Fruit fly (Drosophila melanogaster) whole organism, embryonic: ENCODE measurements around the gene CG18135.

Experiments used
- Asciz ChIP-seq: fragments of 200-800 bp; sonication (Bioruptor generic); optimal IDR thresholded peaks from 2 replicates; lab custom pipeline; 2017; ENCODE audit warnings: missing biosample characterization, mild to moderate bottlenecking, missing genetic modification characterization, missing genetic modification reagents
- CG10267 ChIP-seq: fragments of 200-800 bp; sonication (Bioruptor generic); optimal IDR thresholded peaks from 2 replicates; lab custom pipeline; 2018; ENCODE audit warnings: missing biosample characterization, mild to moderate bottlenecking, missing genetic modification characterization, moderate library complexity
- CG11085 ChIP-seq: fragments of 200-800 bp; sonication (Bioruptor generic); IDR thresholded peaks from 2 replicates; pipeline ENCODE4 v1.3.6; 2022; ENCODE audit warnings: missing biosample characterization, missing genetic modification characterization
- CG11456 ChIP-seq: fragments of 200-800 bp; sonication (Bioruptor generic); IDR thresholded peaks from 3 replicates; pipeline ENCODE4 v1.3.6; 2022; ENCODE audit warnings: missing biosample characterization, missing genetic modification characterization
- CG11560 ChIP-seq: fragments of 200-800 bp; sonication (Bioruptor generic); IDR thresholded peaks from 3 replicates; pipeline ENCODE4 v1.3.6; 2022; ENCODE audit warnings: missing biosample characterization, missing genetic modification characterization
- CG11723 ChIP-seq: fragments of 200-800 bp; sonication (Bioruptor generic); optimal IDR thresholded peaks from 2 replicates; lab custom pipeline; 2017; ENCODE audit warnings: missing biosample characterization, mild to moderate bottlenecking, missing genetic modification characterization
- CG12391 ChIP-seq: fragments of 200-800 bp; sonication (Bioruptor generic); optimal IDR thresholded peaks from 3 replicates; lab custom pipeline; 2018; ENCODE audit warnings: missing biosample characterization, mild to moderate bottlenecking, missing genetic modification characterization, moderate library complexity
- CG15269 ChIP-seq: fragments of 200-800 bp; sonication (Bioruptor generic); optimal IDR thresholded peaks from 2 replicates; lab custom pipeline; 2018; ENCODE audit warnings: missing biosample characterization, mild to moderate bottlenecking, missing genetic modification characterization, moderate library complexity
- CG1529 ChIP-seq: fragments of 200-800 bp; sonication (Bioruptor generic); optimal IDR thresholded peaks from 3 replicates; lab custom pipeline; 2018; ENCODE audit warnings: missing biosample characterization, missing genetic modification characterization
- CG2116 ChIP-seq: fragments of 200-800 bp; sonication (Bioruptor generic); optimal IDR thresholded peaks from 3 replicates; lab custom pipeline; 2018; ENCODE audit warnings: missing biosample characterization, mild to moderate bottlenecking, missing genetic modification characterization
- CG30403 ChIP-seq: fragments of 200-800 bp; sonication (Bioruptor generic); optimal IDR thresholded peaks from 3 replicates; lab custom pipeline; 2016; ENCODE audit warnings: missing biosample characterization, missing genetic modification characterization
- CG3726 ChIP-seq: fragments of 200-800 bp; sonication (Bioruptor generic); IDR thresholded peaks from 3 replicates; pipeline ENCODE4, ENCODE4 v1.3.6; 2022; ENCODE audit warnings: missing biosample characterization, missing genetic modification characterization
- CG4854 ChIP-seq: fragments of 200-800 bp; sonication (Bioruptor generic); optimal IDR thresholded peaks from 2 replicates; lab custom pipeline; 2016; ENCODE audit warnings: missing biosample characterization, missing genetic modification characterization, inconsistent platforms
- CG6175 ChIP-seq: fragments of 200-800 bp; sonication (Bioruptor generic); IDR thresholded peaks from 3 replicates; pipeline ENCODE4 v1.3.6; 2022; ENCODE audit warnings: missing biosample characterization, missing genetic modification characterization
- CG6272 ChIP-seq: fragments of 200-800 bp; sonication (Bioruptor generic); IDR thresholded peaks from 2 replicates; pipeline ENCODE4 v1.3.6; 2022; ENCODE audit warnings: missing biosample characterization, missing genetic modification characterization
- CG7357 ChIP-seq: fragments of 200-800 bp; sonication (Bioruptor generic); IDR thresholded peaks from 3 replicates; pipeline ENCODE4 v1.3.6; 2022; ENCODE audit warnings: missing biosample characterization, missing genetic modification characterization
- CG7928 ChIP-seq: fragments of 200-800 bp; sonication (Bioruptor generic); optimal IDR thresholded peaks from 2 replicates; lab custom pipeline; 2017; ENCODE audit warnings: missing biosample characterization, mild to moderate bottlenecking, missing genetic modification characterization
- CG8765 ChIP-seq: fragments of 200-800 bp; sonication (Bioruptor generic); IDR thresholded peaks from 2 replicates; pipeline ENCODE4 v1.3.6; 2022; ENCODE audit warnings: missing biosample characterization, missing genetic modification characterization
- CkIIα-i1 ChIP-seq: fragments of 200-800 bp; sonication (Bioruptor generic); IDR thresholded peaks from 2 replicates; pipeline ENCODE4 v1.3.6; 2022; ENCODE audit warnings: missing biosample characterization, missing genetic modification characterization
- ERR ChIP-seq: fragments of 200-800 bp; sonication (Bioruptor generic); optimal IDR thresholded peaks from 2 replicates; lab custom pipeline; 2016; ENCODE audit warnings: missing biosample characterization, missing genetic modification characterization
- Fer2 ChIP-seq: fragments of 200-800 bp; sonication (Bioruptor generic); optimal IDR thresholded peaks from 2 replicates; lab custom pipeline; 2018; ENCODE audit warnings: missing biosample characterization, mild to moderate bottlenecking, missing genetic modification characterization, moderate library complexity
- Hmx ChIP-seq: fragments of 200-800 bp; sonication (Bioruptor generic); optimal IDR thresholded peaks from 2 replicates; lab custom pipeline; 2016; ENCODE audit warnings: missing biosample characterization, missing genetic modification characterization
- Hsf ChIP-seq: fragments of 200-800 bp; sonication (Bioruptor generic); optimal IDR thresholded peaks from 3 replicates; lab custom pipeline; 2016; ENCODE audit warnings: missing biosample characterization, missing genetic modification characterization
- Kr ChIP-seq: fragments of 200-800 bp; sonication (Bioruptor generic); optimal IDR thresholded peaks from 2 replicates; lab custom pipeline; 2017; ENCODE audit warnings: missing biosample characterization, mild to moderate bottlenecking, missing genetic modification characterization
- Med ChIP-seq: fragments of 200-800 bp; sonication (Bioruptor generic); peaks from one replicate; lab custom pipeline; 2016; ENCODE audit warnings: missing biosample characterization, missing genetic modification characterization, mild to moderate bottlenecking, inconsistent platforms, moderate library complexity
- ase ChIP-seq: fragments of 200-800 bp; sonication (Bioruptor generic); IDR thresholded peaks from 3 replicates; pipeline ENCODE4 v1.3.6; 2022; ENCODE audit warnings: missing biosample characterization, missing genetic modification characterization
- ash1 ChIP-seq: fragments of 200-800 bp; sonication (Bioruptor generic); optimal IDR thresholded peaks from 2 replicates; lab custom pipeline; 2018; ENCODE audit warnings: missing biosample characterization, mild to moderate bottlenecking, missing genetic modification characterization
- az2 ChIP-seq: fragments of 200-800 bp; sonication (Bioruptor generic); optimal IDR thresholded peaks from 3 replicates; lab custom pipeline; 2016; ENCODE audit warnings: missing biosample characterization, missing genetic modification characterization
- bab2 ChIP-seq: fragments of 200-800 bp; sonication (Bioruptor generic); optimal IDR thresholded peaks from 2 replicates; lab custom pipeline; 2016; ENCODE audit warnings: missing biosample characterization, missing genetic modification characterization
- bbx ChIP-seq: fragments of 200-800 bp; sonication (Bioruptor generic); IDR thresholded peaks from 2 replicates; pipeline ENCODE4 v1.3.6; 2022; ENCODE audit warnings: missing biosample characterization, missing genetic modification characterization; ENCODE audit not compliant: partially characterized antibody
- bigmax ChIP-seq: fragments of 200-800 bp; sonication (Bioruptor generic); optimal IDR thresholded peaks from 2 replicates; lab custom pipeline; 2018; ENCODE audit warnings: missing biosample characterization, mild to moderate bottlenecking, missing genetic modification characterization
- cwo ChIP-seq: fragments of 200-800 bp; sonication (Bioruptor generic); optimal IDR thresholded peaks from 3 replicates; lab custom pipeline; 2017; ENCODE audit warnings: missing biosample characterization, missing genetic modification characterization, mild to moderate bottlenecking, moderate library complexity, missing genetic modification reagents
- dmrt11E ChIP-seq: fragments of 200-800 bp; sonication (Bioruptor generic); optimal IDR thresholded peaks from 3 replicates; lab custom pipeline; 2018; ENCODE audit warnings: missing biosample characterization, mild to moderate bottlenecking, missing genetic modification characterization, moderate library complexity
- exex ChIP-seq: fragments of 200-800 bp; sonication (Bioruptor generic); optimal IDR thresholded peaks from 4 replicates; lab custom pipeline; 2018; ENCODE audit warnings: missing biosample characterization, mild to moderate bottlenecking, missing genetic modification characterization, moderate library complexity
- gfzf ChIP-seq: fragments of 200-800 bp; sonication (Bioruptor generic); optimal IDR thresholded peaks from 2 replicates; lab custom pipeline; 2016; ENCODE audit warnings: missing biosample characterization, mild to moderate bottlenecking, missing genetic modification characterization, moderate library complexity
- ind ChIP-seq: fragments of 200-800 bp; sonication (Bioruptor generic); optimal IDR thresholded peaks from 3 replicates; lab custom pipeline; 2016; ENCODE audit warnings: missing biosample characterization, missing genetic modification characterization
- ken ChIP-seq: fragments of 200-800 bp; sonication (Bioruptor generic); IDR thresholded peaks from 3 replicates; pipeline ENCODE4 v1.3.6; 2022; ENCODE audit warnings: missing biosample characterization, missing genetic modification characterization
- lilli ChIP-seq: fragments of 200-800 bp; sonication (Bioruptor generic); optimal IDR thresholded peaks from 3 replicates; lab custom pipeline; 2016; ENCODE audit warnings: missing biosample characterization, missing genetic modification characterization
- maf-S ChIP-seq: fragments of 200-800 bp; sonication (Bioruptor generic); optimal IDR thresholded peaks from 2 replicates; lab custom pipeline; 2016; ENCODE audit warnings: missing biosample characterization, missing genetic modification characterization
- pan ChIP-seq, 4 experiments: fragments of >200 bp in 3 of 4; fragments of 200-800 bp in 1 of 4; sonication (Bioruptor generic) in 1 of 4; optimal IDR thresholded peaks in 3 of 4; IDR thresholded peaks in 1 of 4; 2 replicates each; pipeline versions ENCODE4 v1.3.6 to Lab custom; 2017 to 2022; ENCODE audit warnings: missing biosample characterization in 2 of 4, missing genetic modification characterization in 2 of 4, mixed read lengths in 1 of 4
- pfk ChIP-seq: fragments of 200-800 bp; sonication (Bioruptor generic); optimal IDR thresholded peaks from 2 replicates; lab custom pipeline; 2018; ENCODE audit warnings: missing biosample characterization, mild to moderate bottlenecking, missing genetic modification characterization, moderate library complexity
- repo ChIP-seq: fragments of 200-800 bp; sonication (Bioruptor generic); optimal IDR thresholded peaks from 2 replicates; lab custom pipeline; 2016; ENCODE audit warnings: missing biosample characterization, missing genetic modification characterization
- sima ChIP-seq: fragments of 200-800 bp; sonication (Bioruptor generic); optimal IDR thresholded peaks from 2 replicates; lab custom pipeline; 2016; ENCODE audit warnings: missing biosample characterization, missing genetic modification characterization
- slbo ChIP-seq: fragments of 200-800 bp; sonication (Bioruptor generic); IDR thresholded peaks from 2 replicates; pipeline ENCODE4 v1.3.6; 2022; ENCODE audit warnings: missing biosample characterization, missing genetic modification characterization
- sug ChIP-seq: fragments of 200-800 bp; optimal IDR thresholded peaks from 2 replicates; lab custom pipeline; 2019; ENCODE audit warnings: missing biosample characterization, mild to moderate bottlenecking, missing genetic modification characterization, moderate library complexity
- vfl ChIP-seq: fragments of 200-800 bp; sonication (Bioruptor generic); optimal IDR thresholded peaks from 2 replicates; lab custom pipeline; 2016; ENCODE audit warnings: missing biosample characterization, missing genetic modification characterization
- vnd ChIP-seq: fragments of 200-800 bp; sonication (Bioruptor generic); IDR thresholded peaks from 3 replicates; pipeline ENCODE4 v1.3.6; 2022; ENCODE audit warnings: missing biosample characterization, missing genetic modification characterization; ENCODE audit not compliant: partially characterized antibody
- wdn ChIP-seq: fragments of 200-800 bp; sonication (Bioruptor generic); IDR thresholded peaks from 2 replicates; pipeline ENCODE4 v1.3.6; 2022; ENCODE audit warnings: missing biosample characterization, missing genetic modification characterization
- zen ChIP-seq: fragments of 200-800 bp; sonication (Bioruptor generic); optimal IDR thresholded peaks from 3 replicates; lab custom pipeline; 2018; ENCODE audit warnings: missing biosample characterization, mild to moderate bottlenecking, missing genetic modification characterization, moderate library complexity

The CG18135 gene

DNA sequence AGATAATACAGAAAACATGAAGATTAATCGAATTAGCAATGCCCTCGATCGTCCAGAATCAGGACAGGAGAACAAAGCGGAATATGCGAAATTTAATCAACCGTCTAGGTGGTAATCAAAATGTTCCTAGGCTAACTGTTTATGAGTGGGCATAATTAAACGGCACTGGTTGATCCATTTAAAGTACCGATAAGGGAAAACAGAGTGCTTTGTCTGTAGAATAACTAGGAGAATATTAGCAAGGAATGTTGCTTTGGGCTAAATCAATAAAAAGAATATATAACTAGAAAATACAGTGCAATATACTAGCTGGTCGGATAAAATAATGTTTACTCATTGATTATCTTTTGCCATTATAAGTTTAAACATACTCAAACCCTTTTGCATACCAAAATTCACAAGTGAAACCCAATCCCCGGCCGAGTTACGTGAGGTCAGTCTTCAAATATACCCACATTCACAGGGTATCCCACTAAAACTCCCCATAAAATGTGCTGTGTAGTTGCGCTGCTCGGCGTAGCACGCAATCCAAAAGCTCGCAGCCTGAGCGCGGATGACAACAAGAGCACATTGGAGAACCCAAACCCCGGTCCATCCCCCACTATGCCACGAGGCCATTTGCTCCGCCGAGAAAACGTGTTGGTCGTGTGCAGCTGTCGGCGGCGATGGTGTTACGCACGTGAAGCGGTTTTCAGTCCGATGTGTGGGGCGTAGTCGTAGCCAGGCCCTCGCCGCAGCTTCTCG lies 1.9 kb downstream of the CG18135 start (continued):
- peak; percentile 54; the same call in 1 of the 3 replicates for TF ChIP-seq CG3726 (GFP tag; lab: Robert Waterston, UW)
- no peak for TF ChIP-seq pan (optimal IDR thresholded peaks at IDR 0.05; lab: Kevin White, UChicago)
- TF ChIP-seq pan (GFP tag; optimal IDR thresholded peaks at IDR 0.05 in 1 of 2, IDR thresholded peaks at IDR 0.05 in 1 of 2): peak in 1 of 2 experiments; percentile 59
- no peak for TF ChIP-seq zen (tag; lab: Kevin White, UChicago)
- TF ChIP-seq ken: peak; percentile 32; the same call in 1 of the 3 replicates
- TF ChIP-seq CG10267: peak; percentile 14
- TF ChIP-seq CG6272: no peak
- peak; percentile 63 for TF ChIP-seq az2 (GFP tag; lab: Kevin White, UChicago)
- peak; percentile 69 for TF ChIP-seq Hsf (GFP tag; lab: Kevin White, UChicago)
- no peak for TF ChIP-seq repo (GFP tag; lab: Kevin White, UChicago)
- peak; percentile 61 for TF ChIP-seq CG11085 (GFP tag; lab: Robert Waterston, UW)
- TF ChIP-seq CG11560: peak; percentile 67
- peak; percentile 24 for TF ChIP-seq Fer2 (tag; lab: Kevin White, UChicago)
- peak; percentile 87 for TF ChIP-seq CG30403
- no peak for TF ChIP-seq CG8765 (GFP tag; lab: Robert Waterston, UW)
- TF ChIP-seq slbo (GFP tag; lab: Robert Waterston, UW): peak; percentile 81
- TF ChIP-seq ERR: no peak
- TF ChIP-seq maf-S: peak; percentile 61
- TF ChIP-seq gfzf (GFP tag; lab: Kevin White, UChicago): no peak
- TF ChIP-seq wdn (GFP tag; lab: Robert Waterston, UW): peak; percentile 72
- TF ChIP-seq CG7928 (GFP tag; lab: Kevin White, UChicago): peak; percentile 47
- peak; percentile 60 for TF ChIP-seq CG11723
- TF ChIP-seq bbx (GFP tag; lab: Robert Waterston, UW): peak; percentile 48; the same call in 1 of the 2 replicates
- peak; percentile 74 for TF ChIP-seq CG12391
- TF ChIP-seq vfl (GFP tag; lab: Kevin White, UChicago): peak; percentile 3
- peak; percentile 8 for TF ChIP-seq CG1529 (GFP tag; lab: Kevin White, UChicago)
- peak; percentile 88 for TF ChIP-seq Med (GFP tag; lab: Kevin White, UChicago)
- TF ChIP-seq bab2 (GFP tag; lab: Kevin White, UChicago): peak; percentile 30
- peak; percentile 71 for TF ChIP-seq CG15269 (tag; lab: Kevin White, UChicago)
- TF ChIP-seq sima (GFP tag; lab: Kevin White, UChicago): peak; percentile 7
- TF ChIP-seq lilli (GFP tag; lab: Kevin White, UChicago): peak; percentile 84
- peak; percentile 54 for TF ChIP-seq Hmx (GFP tag; lab: Kevin White, UChicago)
- TF ChIP-seq Asciz: peak; percentile 53
- no peak for TF ChIP-seq pfk
- peak; percentile 96 for TF ChIP-seq exex (tag; lab: Kevin White, UChicago)
- TF ChIP-seq cwo (GFP tag; lab: Kevin White, UChicago): peak; percentile 100
- no peak for TF ChIP-seq Kr
- TF ChIP-seq CG6175 (GFP tag; lab: Robert Waterston, UW): peak; percentile 67; the same call in 1 of the 3 replicates
- TF ChIP-seq CG7357 (GFP tag; lab: Robert Waterston, UW): no peak; the same call in 2 of the 3 replicates
- TF ChIP-seq ase (GFP tag; lab: Robert Waterston, UW): peak; percentile 67; the same call in 2 of the 3 replicates
- no peak for TF ChIP-seq dmrt11E
- no peak for TF ChIP-seq CkIIα-i1 (GFP tag; lab: Robert Waterston, UW)
- peak; percentile 97 for TF ChIP-seq sug
- no peak for TF ChIP-seq ash1
- no peak for TF ChIP-seq CG2116
- peak; percentile 79; the same call in 2 of the 3 replicates for TF ChIP-seq CG11456
- TF ChIP-seq vnd (GFP tag; lab: Robert Waterston, UW): no peak
- no peak for TF ChIP-seq CG4854 (GFP tag; lab: Kevin White, UChicago)
- peak; percentile 4 for TF ChIP-seq bigmax (GFP tag; lab: Kevin White, UChicago)
- TF ChIP-seq ind (GFP tag; lab: Kevin White, UChicago): peak; percentile 79
